Fruit fly (Drosophila melanogaster) whole organism, wandering third instar larva: ENCODE results near the gene CG34297.

Experiments used
- CG32264 ChIP-seq: fragments of 200-800 bp; sonication (Bioruptor generic); optimal IDR thresholded peaks from 2 replicates; lab custom pipeline; 2016; ENCODE audit warnings: missing biosample characterization, missing genetic modification characterization
- Dfd ChIP-seq: fragments of >200 bp; optimal IDR thresholded peaks from 2 replicates; lab custom pipeline; 2017; ENCODE audit warnings: missing biosample characterization, missing genetic modification characterization
- Hr78 ChIP-seq: fragments of >200 bp; optimal IDR thresholded peaks from 2 replicates; lab custom pipeline; 2017; ENCODE audit warnings: missing biosample characterization, missing genetic modification characterization
- Mio ChIP-seq: sonication (Bioruptor generic); optimal IDR thresholded peaks from 2 replicates; lab custom pipeline; 2016; ENCODE audit warnings: missing biosample characterization, missing genetic modification characterization
- OdsH ChIP-seq: fragments of 200-800 bp; sonication (Bioruptor generic); optimal IDR thresholded peaks from 2 replicates; lab custom pipeline; 2016; ENCODE audit warnings: missing biosample characterization, mild to moderate bottlenecking, missing genetic modification characterization
- Rel ChIP-seq, 2 experiments: fragments of 200-800 bp; sonication (Bioruptor generic) in 1 of 2; optimal IDR thresholded peaks; 2 replicates in 1 of 2; 3 replicates in 1 of 2; lab custom pipeline; 2016 to 2019; ENCODE audit warnings: mild to moderate bottlenecking in 2 of 2, missing biosample characterization in 2 of 2, missing genetic modification characterization in 2 of 2, moderate library complexity in 1 of 2
- br ChIP-seq: fragments of 200-800 bp; sonication (Bioruptor generic); optimal IDR thresholded peaks from 2 replicates; lab custom pipeline; 2016; ENCODE audit warnings: missing biosample characterization, missing genetic modification characterization
- lola ChIP-seq: fragments of >200 bp; optimal IDR thresholded peaks from 2 replicates; lab custom pipeline; 2017; ENCODE audit warnings: missing biosample characterization, missing genetic modification characterization
- pan ChIP-seq: fragments of >200 bp; optimal IDR thresholded peaks from 2 replicates; lab custom pipeline; 2017
- sv ChIP-seq: fragments of 200-800 bp; sonication (Bioruptor generic); optimal IDR thresholded peaks from 3 replicates; lab custom pipeline; 2016; ENCODE audit warnings: missing biosample characterization, missing genetic modification characterization
- usp ChIP-seq: fragments of >200 bp; optimal IDR thresholded peaks from 2 replicates; lab custom pipeline; 2017; ENCODE audit warnings: missing biosample characterization, missing genetic modification characterization

- no peak for TF ChIP-seq Hr78 (GFP tag; lab: Kevin White, UChicago)
- no peak for TF ChIP-seq pan (lab: Kevin White, UChicago)
- no peak for TF ChIP-seq OdsH (GFP tag; lab: Kevin White, UChicago)
- TF ChIP-seq CG32264 (GFP tag; lab: Kevin White, UChicago) = no peak
- TF ChIP-seq Dfd (GFP tag; lab: Kevin White, UChicago) = no peak
- TF ChIP-seq sv = no peak
- TF ChIP-seq br = no peak
- TF ChIP-seq usp = no peak
- TF ChIP-seq lola (GFP tag; lab: Kevin White, UChicago) = no peak
- no peak for TF ChIP-seq Mio (GFP tag; lab: Kevin White, UChicago)
- TF ChIP-seq Rel (GFP tag; optimal IDR thresholded peaks at IDR 0.05; lab: Kevin White, UChicago) = no peak
- no peak for TF ChIP-seq Rel (tag; optimal IDR thresholded peaks at IDR 0.05; lab: Kevin White, UChicago)
Measured at dm6 chr3R:6780004-6780403, 32.2 kb upstream of the CG34297 start.
